Fruit fly (Drosophila melanogaster) Kc167 (cell line): ENCODE measurements around the gene CG11975.

Experiments used
- Myc ChIP-seq: fragments of >200 bp; optimal IDR thresholded peaks from 2 replicates; lab custom pipeline; 2017; ENCODE audit warnings: missing external identifiers
- Sin3A ChIP-seq: fragments of >200 bp; optimal IDR thresholded peaks from 2 replicates; lab custom pipeline; 2018; ENCODE audit warnings: missing external identifiers
- h ChIP-seq: fragments of >200 bp; optimal IDR thresholded peaks from 3 replicates; lab custom pipeline; 2018; ENCODE audit warnings: missing external identifiers
- insv ChIP-seq: fragments of >200 bp; optimal IDR thresholded peaks from 3 replicates; lab custom pipeline; 2018; ENCODE audit warnings: missing external identifiers
- psq ChIP-seq: fragments of >200 bp; optimal IDR thresholded peaks from 2 replicates; lab custom pipeline; 2017; ENCODE audit warnings: missing external identifiers
- ttk ChIP-seq: sonication (Bioruptor generic); optimal IDR thresholded peaks from 2 replicates; lab custom pipeline; 2017; ENCODE audit warnings: missing external identifiers

CG11975 gene

DNA sequence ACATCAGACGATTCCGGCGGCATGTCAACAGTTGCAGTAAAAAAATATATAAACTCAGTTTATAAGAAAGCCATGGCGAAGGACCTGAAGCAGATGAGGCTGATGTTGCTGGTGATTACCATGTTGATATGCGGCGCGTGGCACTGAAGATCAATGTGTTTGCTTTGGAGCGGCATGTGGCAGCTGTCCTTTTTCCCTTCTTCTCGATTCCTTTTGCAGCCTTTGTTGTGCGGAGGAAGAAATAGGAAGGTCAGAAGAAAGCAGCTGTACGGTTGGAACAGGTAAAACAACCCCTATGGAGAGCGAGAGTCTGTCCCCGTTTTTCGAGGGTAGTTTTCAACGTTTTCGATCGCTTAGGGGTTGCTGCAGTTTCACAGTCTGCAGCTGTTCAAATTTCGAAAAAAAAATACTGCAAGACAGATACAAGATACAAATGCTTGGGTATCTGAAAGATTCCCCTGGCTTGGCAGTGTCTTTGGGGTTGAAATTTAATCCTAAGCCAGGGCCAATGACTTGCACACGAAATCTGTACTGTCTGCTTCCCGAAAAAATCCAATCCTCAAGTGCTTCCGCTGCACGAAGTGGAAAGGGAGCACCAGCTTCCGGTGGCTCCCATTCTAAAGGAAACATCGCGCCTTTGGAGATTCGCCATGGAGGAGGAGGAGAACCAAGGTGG lies 31.9 kb downstream of the CG11975 start:
- no peak for TF ChIP-seq insv (lab: Kevin White, UChicago)
- TF ChIP-seq h (lab: Kevin White, UChicago), result no peak
- no peak for TF ChIP-seq ttk (lab: Kevin White, UChicago)
- no peak for TF ChIP-seq Myc

DNA sequence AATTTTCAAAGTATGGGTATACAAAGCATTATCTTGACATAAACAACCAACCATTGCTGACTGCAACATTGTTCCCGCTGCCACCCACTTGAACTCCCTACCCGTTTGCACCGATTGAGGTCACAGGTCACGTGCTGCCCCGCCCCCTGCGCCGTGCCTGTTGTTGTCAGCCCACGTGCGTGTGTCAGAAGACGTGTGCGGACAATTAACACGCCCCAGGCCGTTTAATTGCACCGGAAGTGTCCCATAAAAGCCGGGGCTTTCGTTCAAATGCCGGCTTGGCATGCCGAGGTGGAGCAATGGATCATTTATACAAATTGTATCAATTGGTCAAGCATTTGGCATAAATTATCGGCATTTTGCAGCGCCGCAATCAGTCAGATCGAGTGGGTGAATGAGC lies 34.0 kb downstream of the CG11975 start:
- TF ChIP-seq psq (lab: Kevin White, UChicago) (no peak), Myc (no peak), ttk (lab: Kevin White, UChicago) (no peak), h (lab: Kevin White, UChicago) (no peak), Sin3A (lab: Kevin White, UChicago) (no peak)

DNA sequence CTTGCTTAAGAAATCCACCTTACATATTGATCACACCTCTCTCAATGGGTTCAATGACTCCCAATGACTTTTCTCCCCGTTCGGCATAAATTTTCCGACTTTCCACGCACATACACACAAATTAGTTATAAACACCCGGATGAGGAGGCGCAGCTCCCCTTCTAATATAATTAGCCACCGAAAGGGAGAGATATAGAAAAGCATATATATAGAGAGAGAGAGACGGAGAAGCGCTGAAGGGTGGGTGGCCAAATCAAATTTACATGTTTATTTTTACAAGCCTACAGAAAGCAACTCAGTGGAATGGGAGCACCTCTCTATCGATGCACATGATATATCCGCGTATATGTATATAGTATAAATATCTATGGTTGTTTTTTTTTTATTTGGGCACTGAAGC lies 35.6 kb downstream of the CG11975 start:
- TF ChIP-seq h (lab: Kevin White, UChicago), result no peak
- no peak for TF ChIP-seq Myc
- no peak for TF ChIP-seq ttk (lab: Kevin White, UChicago)
- TF ChIP-seq psq (lab: Kevin White, UChicago), result no peak
- TF ChIP-seq insv (lab: Kevin White, UChicago), result no peak
- TF ChIP-seq Sin3A (lab: Kevin White, UChicago), result no peak

DNA sequence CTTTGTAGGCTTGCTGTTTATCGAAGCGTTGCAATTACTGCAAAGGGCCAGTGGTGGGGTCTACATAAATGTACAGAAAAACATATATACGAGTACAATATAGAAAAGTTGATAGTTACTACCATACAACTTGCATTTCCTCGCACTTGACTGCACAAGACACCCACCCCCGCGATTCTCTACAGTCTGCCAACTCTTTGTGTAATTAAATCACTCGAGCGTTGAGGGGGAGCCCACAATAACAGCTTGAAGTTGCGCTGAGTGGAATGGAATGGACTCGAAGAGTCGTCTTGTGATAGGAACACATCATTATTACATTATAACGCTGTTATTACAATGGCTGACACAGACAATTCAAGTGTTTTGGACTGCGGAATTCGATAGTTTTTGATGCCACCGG lies 36.4 kb downstream of the CG11975 start:
- TF ChIP-seq Sin3A (lab: Kevin White, UChicago) (no peak), ttk (lab: Kevin White, UChicago) (no peak), h (lab: Kevin White, UChicago) (no peak), psq (lab: Kevin White, UChicago) (no peak), insv (lab: Kevin White, UChicago) (no peak), Myc (no peak)

DNA sequence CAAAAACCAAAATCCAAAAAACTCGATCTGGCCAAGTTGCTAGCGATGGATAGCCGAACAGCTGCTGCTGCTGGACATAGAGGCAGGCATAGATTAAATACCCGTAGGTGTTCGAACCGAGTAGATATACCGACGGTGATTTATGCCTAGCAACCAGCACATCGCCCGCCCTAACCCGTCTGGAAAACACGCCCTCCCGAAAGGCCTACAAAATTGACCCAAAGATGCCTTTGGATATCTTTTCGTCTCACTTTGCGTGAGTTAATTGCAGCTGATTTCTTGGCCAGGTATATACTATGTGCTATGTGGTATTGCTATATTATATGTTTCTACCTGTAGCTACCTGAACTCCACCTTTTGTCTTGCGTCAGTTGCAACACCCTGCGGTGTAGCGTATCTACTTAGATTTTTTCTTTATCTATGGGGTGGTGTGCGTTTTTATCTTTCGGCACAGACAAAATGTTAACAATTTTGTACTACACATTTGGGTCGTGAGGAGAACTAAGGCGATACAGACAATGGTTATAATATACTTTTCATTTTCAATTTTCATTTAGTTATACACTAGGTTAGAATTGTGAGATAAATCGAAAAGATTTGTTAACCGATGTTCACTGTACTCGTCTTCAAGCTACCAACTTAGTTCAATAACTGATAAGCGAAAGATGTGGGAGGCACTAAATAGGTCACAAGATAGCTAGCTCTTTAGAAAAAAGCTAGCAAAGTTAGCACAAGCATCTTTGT lies 37.1 kb downstream of the CG11975 start:
- TF ChIP-seq insv (lab: Kevin White, UChicago), result no peak
- no peak for TF ChIP-seq ttk (lab: Kevin White, UChicago)
- no peak for TF ChIP-seq Myc
- TF ChIP-seq h (lab: Kevin White, UChicago), result no peak
- TF ChIP-seq Sin3A (lab: Kevin White, UChicago), result no peak
- no peak for TF ChIP-seq psq (lab: Kevin White, UChicago)

DNA sequence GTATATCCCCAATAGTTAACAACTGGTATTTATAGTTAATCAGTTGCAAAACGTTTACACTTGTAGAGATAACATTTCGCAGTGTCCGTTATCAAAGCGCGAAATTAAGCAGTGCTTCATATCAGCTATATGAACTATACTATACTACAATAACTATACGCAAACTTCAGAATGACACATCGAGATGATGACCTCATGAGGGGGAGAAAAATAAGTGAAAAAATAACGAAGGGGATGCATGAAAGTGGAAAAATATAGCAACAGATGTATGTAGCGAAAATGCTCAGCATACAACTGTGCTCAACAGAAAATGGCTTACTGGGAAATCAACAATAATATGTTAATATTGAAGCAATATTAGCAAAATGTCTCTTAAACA lies 37.7 kb downstream of the CG11975 start:
- TF ChIP-seq ttk (lab: Kevin White, UChicago) (no peak), h (lab: Kevin White, UChicago) (no peak), psq (lab: Kevin White, UChicago) (no peak), insv (lab: Kevin White, UChicago) (no peak), Myc (no peak), Sin3A (lab: Kevin White, UChicago) (no peak)

DNA sequence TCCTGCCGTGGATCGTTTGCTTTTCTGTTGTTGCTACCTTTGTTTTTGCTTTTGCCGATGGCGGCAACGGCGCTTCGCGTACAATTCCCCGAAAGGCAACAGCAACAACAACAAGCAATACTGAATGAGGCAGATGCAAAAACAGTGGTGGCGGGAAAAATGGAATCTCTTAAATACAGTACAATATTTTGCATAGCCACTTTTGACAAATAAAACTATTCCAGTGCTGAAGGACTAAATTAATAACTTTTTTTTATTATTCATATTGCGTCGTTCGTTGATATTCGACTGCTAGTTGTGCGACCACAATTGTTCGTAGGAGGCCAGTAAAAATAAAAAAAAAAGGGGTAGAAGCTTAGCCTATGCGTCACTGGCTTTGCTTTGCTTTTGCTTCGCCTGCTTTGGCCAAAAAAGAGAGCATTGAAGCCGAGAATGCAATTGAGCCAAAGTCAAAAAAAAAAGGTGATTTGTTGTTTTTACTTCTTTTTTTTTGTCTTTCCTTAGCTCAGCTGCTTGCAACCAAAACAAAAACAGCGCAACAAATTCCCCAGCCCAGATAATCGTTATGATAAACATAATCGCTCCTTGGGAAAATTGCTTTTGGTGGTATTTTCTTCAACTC lies 38.9 kb downstream of the CG11975 start:
- TF ChIP-seq ttk (lab: Kevin White, UChicago) (no peak), Myc (no peak), Sin3A (lab: Kevin White, UChicago) (no peak), psq (lab: Kevin White, UChicago) (no peak)

DNA sequence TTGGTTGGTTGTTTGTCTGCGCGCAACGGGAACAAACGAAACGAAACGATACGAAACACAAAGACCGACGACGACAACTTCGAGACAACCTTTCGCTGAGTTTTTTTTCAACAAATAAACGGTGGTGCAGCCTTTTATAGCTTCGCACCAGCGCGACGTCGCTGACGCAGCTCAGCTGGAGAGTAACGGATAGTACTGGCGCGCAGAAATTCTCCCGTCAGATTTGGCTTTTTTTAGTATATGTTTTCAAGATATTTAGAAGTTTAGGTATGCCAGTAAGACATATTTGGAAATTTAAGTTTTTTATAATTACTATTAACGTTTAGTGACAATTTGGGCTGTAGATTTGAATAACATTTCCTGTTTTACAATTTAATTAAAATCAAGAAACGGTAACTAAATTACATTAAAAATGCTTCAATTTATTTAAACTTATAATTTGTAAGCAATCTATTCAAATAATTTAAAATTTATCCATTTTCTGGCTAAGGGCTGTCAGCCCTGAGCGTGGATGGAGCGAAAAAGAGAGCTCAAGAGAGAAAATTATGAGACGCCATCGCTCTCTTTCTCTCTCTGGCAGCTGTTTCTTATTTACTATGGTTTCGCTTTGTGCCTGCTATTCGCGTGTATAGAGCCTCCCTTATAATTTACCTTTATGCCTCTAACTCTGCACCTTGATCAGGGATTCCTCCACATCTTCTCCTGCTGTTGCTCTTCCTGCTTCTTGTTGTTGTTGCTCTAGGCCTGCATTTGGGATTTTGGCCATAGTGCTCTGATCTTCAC lies 40.8 kb downstream of the CG11975 start:
- TF ChIP-seq psq (lab: Kevin White, UChicago) (no peak), insv (lab: Kevin White, UChicago) (no peak), ttk (lab: Kevin White, UChicago) (no peak)

DNA sequence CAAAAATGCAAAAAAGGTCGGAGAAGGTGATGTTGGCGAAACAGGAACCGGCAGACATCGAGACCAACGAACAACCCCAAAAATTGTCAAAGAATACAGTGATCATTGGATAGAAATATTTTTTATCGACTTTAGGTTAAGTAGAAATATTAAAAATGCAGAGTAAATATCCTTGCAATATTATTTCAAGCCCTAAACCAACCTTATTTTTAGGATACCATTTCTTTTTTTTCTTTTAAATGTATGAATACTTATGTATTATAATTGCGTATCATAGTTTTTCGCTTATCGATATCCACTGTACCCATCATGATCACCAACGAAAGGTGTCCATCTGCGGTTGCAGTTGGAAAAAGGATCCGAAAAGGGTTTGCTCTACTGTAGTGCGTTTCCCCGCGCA lies 42.2 kb downstream of the CG11975 start:
- TF ChIP-seq ttk (lab: Kevin White, UChicago) (no peak), insv (lab: Kevin White, UChicago) (no peak), Sin3A (lab: Kevin White, UChicago) (no peak), psq (lab: Kevin White, UChicago) (no peak), h (lab: Kevin White, UChicago) (no peak)

DNA sequence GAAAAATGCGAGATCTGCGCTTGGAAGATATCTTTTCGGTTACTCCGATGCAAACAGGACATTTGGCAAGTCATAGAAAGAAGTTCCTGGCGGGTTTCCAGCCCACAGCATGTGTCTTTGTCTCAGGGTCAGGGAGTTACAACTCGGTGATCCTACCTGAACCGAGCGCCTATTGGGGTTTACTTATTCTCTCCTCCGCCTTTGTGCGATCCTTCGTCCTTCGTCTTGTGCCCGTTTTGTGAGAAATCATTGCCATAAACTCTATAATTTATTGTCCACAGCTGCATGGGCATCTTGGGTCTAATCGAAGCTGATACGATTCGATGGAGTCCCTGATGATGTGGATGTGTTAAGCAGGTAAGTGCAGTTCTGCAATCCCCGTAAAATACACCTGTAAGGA lies 44.9 kb downstream of the CG11975 start:
- no peak for TF ChIP-seq Sin3A (lab: Kevin White, UChicago)
- no peak for TF ChIP-seq Myc
- no peak for TF ChIP-seq h (lab: Kevin White, UChicago)
- TF ChIP-seq psq (lab: Kevin White, UChicago), result no peak

DNA sequence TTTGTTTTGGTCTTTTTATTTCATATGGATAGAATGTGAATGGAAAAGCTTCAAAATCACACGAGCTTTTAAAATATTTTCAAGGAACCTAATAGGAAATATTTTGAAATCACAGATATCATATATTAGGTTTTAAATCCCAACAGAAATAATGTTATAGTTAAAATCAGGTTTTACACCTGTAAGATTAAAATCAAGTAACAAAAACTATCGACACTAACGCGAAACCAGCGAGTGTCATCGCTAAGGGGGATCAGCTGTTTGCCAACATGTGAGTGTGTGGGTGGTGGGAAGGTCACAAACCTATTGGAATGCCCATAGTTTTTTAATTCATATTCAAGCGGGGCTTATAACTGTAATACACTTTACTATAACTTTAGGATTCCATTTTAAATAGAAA lies 45.6 kb downstream of the CG11975 start, which contains the start of gene hyx:
TSS of gene hyx (plus strand) at position 109 of the 400 bp plus-strand sequence.
- TF ChIP-seq ttk (lab: Kevin White, UChicago) (no peak), psq (lab: Kevin White, UChicago) (no peak), Sin3A (lab: Kevin White, UChicago) (no peak), insv (lab: Kevin White, UChicago) (no peak), Myc (no peak), h (lab: Kevin White, UChicago) (no peak)
